Fruit fly (Drosophila melanogaster) whole organism, embryonic: ENCODE measurements around the gene Ugt36F1.
A peak's percentile ranks its signal among the peaks of the same experiment; 100 is the strongest.

Experiments used
- Atf3 ChIP-seq: fragments of 200-800 bp; sonication (Bioruptor generic); optimal IDR thresholded peaks from 3 replicates; lab custom pipeline; 2016; ENCODE audit warnings: missing biosample characterization, missing genetic modification characterization
- Bteb2 ChIP-seq: fragments of 200-800 bp; sonication (Bioruptor generic); optimal IDR thresholded peaks from 2 replicates; lab custom pipeline; 2016; ENCODE audit warnings: missing biosample characterization, missing genetic modification characterization
- CG10209 ChIP-seq: fragments of 200-800 bp; sonication (Bioruptor generic); optimal IDR thresholded peaks from 3 replicates; lab custom pipeline; 2017; ENCODE audit warnings: missing biosample characterization, mild to moderate bottlenecking, missing genetic modification characterization, missing genetic modification reagents
- CG1024 ChIP-seq: fragments of 200-800 bp; sonication (Bioruptor generic); IDR thresholded peaks from 2 replicates; pipeline ENCODE4 v1.3.6; 2022; ENCODE audit warnings: missing biosample characterization, missing genetic modification characterization
- CG10366 ChIP-seq: fragments of 200-800 bp; sonication (Bioruptor generic); IDR thresholded peaks from 2 replicates; pipeline ENCODE4 v1.3.6; 2022; ENCODE audit warnings: missing biosample characterization, missing genetic modification characterization
- CG11247 ChIP-seq: fragments of 200-800 bp; sonication (Bioruptor generic); IDR thresholded peaks from 2 replicates; pipeline ENCODE4 v1.3.6; 2022; ENCODE audit warnings: missing biosample characterization, missing genetic modification characterization
- CG14710 ChIP-seq: fragments of 200-800 bp; sonication (Bioruptor generic); optimal IDR thresholded peaks from 3 replicates; lab custom pipeline; 2019; ENCODE audit warnings: missing biosample characterization, mild to moderate bottlenecking, missing genetic modification characterization, moderate library complexity
- CG16813 ChIP-seq: fragments of 200-800 bp; sonication (Bioruptor generic); IDR thresholded peaks from 3 replicates; pipeline ENCODE4 v1.3.6; 2022; ENCODE audit warnings: missing biosample characterization, missing genetic modification characterization; ENCODE audit not compliant: partially characterized antibody
- CG17186 ChIP-seq: fragments of 200-800 bp; sonication (Bioruptor generic); optimal IDR thresholded peaks from 3 replicates; lab custom pipeline; 2017; ENCODE audit warnings: missing biosample characterization, missing genetic modification reagents, missing genetic modification characterization
- CG17802 ChIP-seq: fragments of 200-800 bp; sonication (Bioruptor generic); optimal IDR thresholded peaks from 2 replicates; lab custom pipeline; 2018; ENCODE audit warnings: missing biosample characterization, mild to moderate bottlenecking, missing genetic modification characterization, moderate library complexity
- CG2712 ChIP-seq: fragments of 200-800 bp; optimal IDR thresholded peaks from 3 replicates; lab custom pipeline; 2019; ENCODE audit warnings: missing biosample characterization, mild to moderate bottlenecking, missing genetic modification characterization, moderate library complexity
- CG42726 ChIP-seq: fragments of 200-800 bp; sonication (Bioruptor generic); IDR thresholded peaks from 2 replicates; pipeline ENCODE4 v1.3.6; 2022; ENCODE audit warnings: missing biosample characterization, missing genetic modification characterization; ENCODE audit not compliant: partially characterized antibody
- CG4424 ChIP-seq: fragments of 200-800 bp; sonication (Bioruptor generic); optimal IDR thresholded peaks from 3 replicates; lab custom pipeline; 2016; ENCODE audit warnings: missing biosample characterization, missing genetic modification characterization
- CG8290 ChIP-seq, 3 experiments: fragments of 200-800 bp; sonication (Bioruptor generic); optimal IDR thresholded peaks; 2 replicates each; lab custom pipeline; 2016 to 2019; ENCODE audit warnings: missing biosample characterization in 3 of 3, missing genetic modification characterization in 3 of 3, mild to moderate bottlenecking in 2 of 3, moderate library complexity in 1 of 3
- CG8478 ChIP-seq: fragments of >200 bp; optimal IDR thresholded peaks from 2 replicates; lab custom pipeline; 2018
- CG8924 ChIP-seq: fragments of 200-800 bp; optimal IDR thresholded peaks from 3 replicates; lab custom pipeline; 2019; ENCODE audit warnings: missing biosample characterization, mild to moderate bottlenecking, missing genetic modification characterization, moderate library complexity
- CG9876 ChIP-seq: fragments of 200-800 bp; sonication (Bioruptor generic); optimal IDR thresholded peaks from 2 replicates; lab custom pipeline; 2016; ENCODE audit warnings: missing biosample characterization, missing genetic modification characterization
- Dp ChIP-seq: fragments of 200-800 bp; sonication (Bioruptor generic); optimal IDR thresholded peaks from 2 replicates; lab custom pipeline; 2018; ENCODE audit warnings: missing biosample characterization, mild to moderate bottlenecking, missing genetic modification characterization, moderate library complexity
- Eip74EF ChIP-seq, 2 experiments: fragments of 200-800 bp in 1 of 2; fragments of >200 bp in 1 of 2; sonication (Bioruptor generic) in 1 of 2; optimal IDR thresholded peaks; 2 replicates each; lab custom pipeline; 2017 to 2019; ENCODE audit warnings: missing biosample characterization in 2 of 2, missing genetic modification characterization in 2 of 2, mild to moderate bottlenecking in 1 of 2, moderate library complexity in 1 of 2
- Ets65A ChIP-seq: fragments of 200-800 bp; sonication (Bioruptor generic); peaks from one replicate; lab custom pipeline; 2016; ENCODE audit warnings: missing biosample characterization, missing genetic modification characterization
- Gsc ChIP-seq: fragments of 200-800 bp; sonication (Bioruptor generic); IDR thresholded peaks from 2 replicates; pipeline ENCODE4 v1.3.6; 2022; ENCODE audit warnings: missing biosample characterization, missing genetic modification characterization
- HHEX ChIP-seq: fragments of 200-800 bp; sonication (Bioruptor generic); optimal IDR thresholded peaks from 3 replicates; lab custom pipeline; 2017; ENCODE audit warnings: missing biosample characterization, mild to moderate bottlenecking, missing genetic modification characterization, missing genetic modification reagents
- Hmr ChIP-seq: fragments of 200-800 bp; sonication (Bioruptor generic); optimal IDR thresholded peaks from 3 replicates; lab custom pipeline; 2017; ENCODE audit warnings: mild to moderate bottlenecking, missing biosample characterization, missing genetic modification reagents, missing genetic modification characterization
- Hr39 ChIP-seq: fragments of >200 bp; optimal IDR thresholded peaks from 2 replicates; lab custom pipeline; 2017
- Hsf ChIP-seq: fragments of 200-800 bp; sonication (Bioruptor generic); optimal IDR thresholded peaks from 3 replicates; lab custom pipeline; 2016; ENCODE audit warnings: missing biosample characterization, missing genetic modification characterization
- Jarid2 ChIP-seq: fragments of 200-800 bp; sonication (Bioruptor generic); optimal IDR thresholded peaks from 3 replicates; lab custom pipeline; 2017; ENCODE audit warnings: mild to moderate bottlenecking, missing biosample characterization, missing genetic modification reagents, missing genetic modification characterization
- Neu2 ChIP-seq: fragments of 200-800 bp; sonication (Bioruptor generic); optimal IDR thresholded peaks from 3 replicates; lab custom pipeline; 2016; ENCODE audit warnings: missing biosample characterization, missing genetic modification characterization, borderline replicate concordance
- Rfx ChIP-seq: fragments of 200-800 bp; sonication (Bioruptor generic); IDR thresholded peaks from 2 replicates; pipeline ENCODE4 v1.3.6; 2022; ENCODE audit warnings: missing biosample characterization, missing genetic modification characterization
- ara ChIP-seq: fragments of 200-800 bp; sonication (Bioruptor generic); IDR thresholded peaks from 2 replicates; pipeline ENCODE4 v1.3.6; 2022; ENCODE audit warnings: missing biosample characterization, missing genetic modification characterization
- ato ChIP-seq: fragments of 200-800 bp; sonication (Bioruptor generic); IDR thresholded peaks from 2 replicates; pipeline ENCODE4 v1.3.6; 2022; ENCODE audit warnings: missing biosample characterization, missing genetic modification characterization; ENCODE audit not compliant: partially characterized antibody
- bcd ChIP-seq: fragments of 200-800 bp; sonication (Bioruptor generic); optimal IDR thresholded peaks from 2 replicates; lab custom pipeline; 2017; ENCODE audit warnings: missing biosample characterization, mild to moderate bottlenecking, missing genetic modification characterization
- esg ChIP-seq: fragments of 200-800 bp; sonication (Bioruptor generic); conservative IDR thresholded peaks from 2 replicates; pipeline ENCODE4 v1.3.6; 2022; ENCODE audit warnings: missing biosample characterization, missing genetic modification characterization
- fu2 ChIP-seq: fragments of 200-800 bp; sonication (Bioruptor generic); optimal IDR thresholded peaks from 2 replicates; lab custom pipeline; 2016; ENCODE audit warnings: missing biosample characterization, missing genetic modification characterization
- gem ChIP-seq: fragments of 200-800 bp; sonication (Bioruptor generic); optimal IDR thresholded peaks from 2 replicates; lab custom pipeline; 2019; ENCODE audit warnings: missing biosample characterization, mild to moderate bottlenecking, missing genetic modification characterization, moderate library complexity
- grn ChIP-seq: fragments of 200-800 bp; sonication (Bioruptor generic); optimal IDR thresholded peaks from 3 replicates; lab custom pipeline; 2017; ENCODE audit warnings: missing biosample characterization, missing genetic modification characterization
- hkb ChIP-seq, 2 experiments: fragments of 200-800 bp in 1 of 2; fragments of >200 bp in 1 of 2; sonication (Bioruptor generic) in 1 of 2; IDR thresholded peaks in 1 of 2; optimal IDR thresholded peaks in 1 of 2; 2 replicates each; pipeline versions ENCODE4 v1.3.6 to Lab custom; 2017 to 2022; ENCODE audit warnings: missing biosample characterization in 1 of 2, missing genetic modification characterization in 1 of 2
- ken ChIP-seq: fragments of 200-800 bp; sonication (Bioruptor generic); IDR thresholded peaks from 3 replicates; pipeline ENCODE4 v1.3.6; 2022; ENCODE audit warnings: missing biosample characterization, missing genetic modification characterization
- nom ChIP-seq: fragments of 200-800 bp; sonication (Bioruptor generic); optimal IDR thresholded peaks from 2 replicates; lab custom pipeline; 2017; ENCODE audit warnings: missing biosample characterization, missing genetic modification characterization, mild to moderate bottlenecking, moderate library complexity, missing genetic modification reagents
- otp ChIP-seq: fragments of 200-800 bp; sonication (Bioruptor generic); IDR thresholded peaks from 3 replicates; pipeline ENCODE4, ENCODE4 v1.3.6; 2022; ENCODE audit warnings: missing biosample characterization, missing genetic modification characterization
- pum ChIP-seq: fragments of 200-800 bp; sonication (Bioruptor generic); optimal IDR thresholded peaks from 2 replicates; lab custom pipeline; 2016; ENCODE audit warnings: missing biosample characterization, missing genetic modification characterization
- ro ChIP-seq: fragments of 200-800 bp; sonication (Bioruptor generic); IDR thresholded peaks from 2 replicates; pipeline ENCODE4 v1.3.6; 2022; ENCODE audit warnings: missing biosample characterization, missing genetic modification characterization
- sob ChIP-seq: fragments of 200-800 bp; sonication (Bioruptor generic); IDR thresholded peaks from 2 replicates; pipeline ENCODE4 v1.3.6; 2022; ENCODE audit warnings: missing biosample characterization, missing genetic modification characterization
- sr ChIP-seq: fragments of 200-800 bp; sonication (Bioruptor generic); IDR thresholded peaks from 3 replicates; pipeline ENCODE4 v1.3.6; 2022; ENCODE audit warnings: missing biosample characterization, missing genetic modification characterization
- sug ChIP-seq: fragments of 200-800 bp; optimal IDR thresholded peaks from 2 replicates; lab custom pipeline; 2019; ENCODE audit warnings: missing biosample characterization, mild to moderate bottlenecking, missing genetic modification characterization, moderate library complexity

Ugt36F1 gene

dm6 chr2L:18858661-18859532, 39.8 kb downstream of the Ugt36F1 start, which contains the start of the genes CG10602 and mRpL13 (continued):
- TF ChIP-seq Hmr (GFP tag; lab: Kevin White, UChicago) (peak; percentile 78), CG9876 (GFP tag; lab: Kevin White, UChicago) (peak; percentile 37), Dp (GFP tag; lab: Kevin White, UChicago) (peak; percentile 66), Jarid2 (GFP tag; lab: Kevin White, UChicago) (peak; percentile 31), CG42726 (GFP tag; lab: Robert Waterston, UW) (peak; percentile 73; the same call in 1 of the 2 replicates), CG4424 (GFP tag; lab: Kevin White, UChicago) (peak; percentile 27)

- TF ChIP-seq Hsf (GFP tag; lab: Kevin White, UChicago): no peak
- 0 out of 3 replicates have a peak, but pooled peaks have one; percentile 22 for TF ChIP-seq CG16813 (GFP tag; lab: Robert Waterston, UW)
- TF ChIP-seq Hr39 (lab: Kevin White, UChicago): peak; percentile 78
- peak; percentile 20 for TF ChIP-seq Ets65A (GFP tag; lab: Kevin White, UChicago)
- peak; percentile 4; the same call in 1 of the 3 replicates for TF ChIP-seq sr (GFP tag; lab: Robert Waterston, UW)
- peak; percentile 11 for TF ChIP-seq Jarid2 (GFP tag; lab: Kevin White, UChicago)
- peak; percentile 2 for TF ChIP-seq CG8478 (lab: Kevin White, UChicago)
- no peak for TF ChIP-seq grn
- TF ChIP-seq sob: no peak
- TF ChIP-seq CG10209 (GFP tag; lab: Kevin White, UChicago): no peak
These were observed 41.8 kb downstream of the Ugt36F1 start for dm6 chr2L:18860920-18861319.

- TF ChIP-seq Eip74EF (GFP tag; optimal IDR thresholded peaks at IDR 0.05; lab: Kevin White, UChicago): no peak
- TF ChIP-seq CG17802: no peak
- no peak for TF ChIP-seq esg (GFP tag; lab: Robert Waterston, UW)
- TF ChIP-seq ken (GFP tag; lab: Robert Waterston, UW): 0 out of 3 replicates have a peak, but pooled peaks have one; percentile 41
- no peak for TF ChIP-seq CG17186
- no peak for TF ChIP-seq CG10366 (GFP tag; lab: Robert Waterston, UW)
- TF ChIP-seq bcd: peak; percentile 22
- no peak for TF ChIP-seq CG8290 (GFP tag; optimal IDR thresholded peaks at IDR 0.05; lab: Kevin White, UChicago)
- TF ChIP-seq CG8290 (tag; optimal IDR thresholded peaks at IDR 0.05; lab: Kevin White, UChicago): peak in 1 of 2 experiments; percentile 70
- peak; percentile 51; the same call in 1 of the 2 replicates for TF ChIP-seq CG11247 (GFP tag; lab: Robert Waterston, UW)
- no peak for TF ChIP-seq CG14710 (tag; lab: Kevin White, UChicago)
- no peak for TF ChIP-seq hkb (optimal IDR thresholded peaks at IDR 0.05; lab: Kevin White, UChicago)
- 0 out of 2 replicates have a peak, but pooled peaks have one; percentile 25 for TF ChIP-seq hkb (GFP tag; IDR thresholded peaks at IDR 0.05; lab: Robert Waterston, UW)
- TF ChIP-seq ro (GFP tag; lab: Robert Waterston, UW): 0 out of 2 replicates have a peak, but pooled peaks have one; percentile 15
- no peak for TF ChIP-seq Atf3 (GFP tag; lab: Kevin White, UChicago)
- no peak for TF ChIP-seq ara (GFP tag; lab: Robert Waterston, UW)
- no peak for TF ChIP-seq Gsc (GFP tag; lab: Robert Waterston, UW)
- TF ChIP-seq HHEX (GFP tag; lab: Kevin White, UChicago): peak; percentile 2
- TF ChIP-seq pum (GFP tag; lab: Kevin White, UChicago): no peak
- TF ChIP-seq CG2712: no peak
- peak; percentile 2 for TF ChIP-seq gem (tag; lab: Kevin White, UChicago)
- TF ChIP-seq otp (GFP tag; lab: Robert Waterston, UW): no peak
- no peak for TF ChIP-seq nom (GFP tag; lab: Kevin White, UChicago)
- no peak for TF ChIP-seq fu2 (GFP tag; lab: Kevin White, UChicago)
- peak; percentile 22; the same call in 1 of the 2 replicates for TF ChIP-seq Rfx (GFP tag; lab: Robert Waterston, UW)
- 0 out of 2 replicates have a peak, but pooled peaks have one; percentile 5 for TF ChIP-seq CG1024
- no peak for TF ChIP-seq sug (tag; lab: Kevin White, UChicago)
- TF ChIP-seq CG8924 (tag; lab: Kevin White, UChicago): no peak
- TF ChIP-seq ato: no peak
- 0 out of 3 replicates have a peak, but pooled peaks have one; percentile 14 for TF ChIP-seq sr (GFP tag; lab: Robert Waterston, UW)
- TF ChIP-seq Bteb2 (GFP tag; lab: Kevin White, UChicago): no peak
- TF ChIP-seq Neu2: no peak
These were observed 44.9 kb downstream of the Ugt36F1 start for dm6 chr2L:18864093-18864492.
